Fruit fly (Drosophila melanogaster): ENCODE results near the gene Arr2.
A peak's percentile ranks its signal among the peaks of the same experiment; 100 is the strongest.

Gene Arr2

DNA sequence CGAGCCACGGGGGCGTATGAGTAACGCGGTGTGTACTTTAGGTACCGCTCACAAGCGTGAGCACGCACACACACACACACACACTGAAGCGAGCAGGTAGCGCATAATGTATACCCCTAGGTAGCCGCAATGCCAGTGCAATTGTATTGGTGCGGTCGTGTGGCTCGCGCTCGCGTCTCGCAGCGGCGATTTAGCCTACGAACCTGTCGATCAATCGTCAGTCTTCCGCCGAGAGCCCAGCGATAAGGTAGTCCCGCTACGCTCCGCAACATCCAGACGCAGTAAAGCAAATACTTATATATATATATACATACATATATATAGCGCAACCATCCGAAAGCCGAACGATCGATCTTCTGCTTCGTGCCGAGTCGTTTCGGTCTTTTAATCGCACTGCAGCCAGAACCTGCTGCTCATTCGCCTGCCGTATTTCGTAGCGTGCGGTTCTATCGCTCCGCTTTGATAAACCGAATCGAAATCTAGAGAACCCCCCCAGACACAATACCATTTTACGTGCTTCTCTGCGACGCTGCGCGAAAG is 26.9 kb upstream of the Arr2 start, which contains the start of gene hry (continued):
- TF ChIP-seq CG6791 (GFP tag; IDR thresholded peaks at IDR 0.05; ENCODE audit: partially characterized antibody) (peak; percentile 41; the same call in 1 of the 3 replicates), Trl (optimal IDR thresholded peaks at IDR 0.05) (peak in 1 of 2 experiments; percentile 40), Trl (GFP tag; optimal IDR thresholded peaks at IDR 0.05) (no peak), chinmo (GFP tag; IDR thresholded peaks at IDR 0.05; ENCODE audit: partially characterized antibody) (peak; percentile 99), twi (tag; optimal IDR thresholded peaks at IDR 0.05) (peak; percentile 56), CG5953 (GFP tag; IDR thresholded peaks at IDR 0.05) (peak; percentile 48; the same call in 1 of the 2 replicates), CG11456 (GFP tag; IDR thresholded peaks at IDR 0.05) (peak; percentile 52; the same call in 1 of the 3 replicates), sqz (GFP tag; optimal IDR thresholded peaks at IDR 0.05) (peak; percentile 37), CG13287 (GFP tag; IDR thresholded peaks at IDR 0.05; ENCODE audit: partially characterized antibody) (peak; percentile 62; the same call in 1 of the 2 replicates), Nf-YC (tag; optimal IDR thresholded peaks at IDR 0.05) (peak; percentile 86), HLH4C (GFP tag; IDR thresholded peaks at IDR 0.05; ENCODE audit: partially characterized antibody) (peak; percentile 61; the same call in 1 of the 3 replicates), ham (GFP tag; IDR thresholded peaks at IDR 0.05) (no peak), Drgx (GFP tag; IDR thresholded peaks at IDR 0.05) (peak; percentile 35; the same call in 1 of the 2 replicates), Six4 (GFP tag; optimal IDR thresholded peaks at IDR 0.05) (no peak), Sin3A (optimal IDR thresholded peaks at IDR 0.05) (no peak), cwo (GFP tag; optimal IDR thresholded peaks at IDR 0.05) (peak; percentile 92), HmgZ (tag; optimal IDR thresholded peaks at IDR 0.05) (peak; percentile 42), vvl (GFP tag; IDR thresholded peaks at IDR 0.05) (peak; percentile 71; the same call in 1 of the 2 replicates), CG3726 (GFP tag; IDR thresholded peaks at IDR 0.05) (0 out of 3 replicates have a peak, but pooled peaks have one; percentile 21), Jarid2 (GFP tag; optimal IDR thresholded peaks at IDR 0.05) (peak; percentile 100), sr (GFP tag; IDR thresholded peaks at IDR 0.05) (peak; percentile 35; the same call in 1 of the 3 replicates), usp (GFP tag; optimal IDR thresholded peaks at IDR 0.05) (no peak), cato (GFP tag; optimal IDR thresholded peaks at IDR 0.05; ENCODE audit: borderline replicate concordance) (no peak), ara (GFP tag; IDR thresholded peaks at IDR 0.05) (0 out of 2 replicates have a peak, but pooled peaks have one; percentile 14), CG14050 (GFP tag; IDR thresholded peaks at IDR 0.05) (no peak), Chrac-16 (GFP tag; optimal IDR thresholded peaks at IDR 0.05) (no peak), row (GFP tag; IDR thresholded peaks at IDR 0.05) (peak; percentile 24; the same call in 1 of the 3 replicates), CG6654 (GFP tag; optimal IDR thresholded peaks at IDR 0.05) (no peak), so (GFP tag; IDR thresholded peaks at IDR 0.05) (peak; percentile 73; the same call in 2 of the 3 replicates), salm (tag; optimal IDR thresholded peaks at IDR 0.05) (peak; percentile 39), CG13296 (GFP tag; optimal IDR thresholded peaks at IDR 0.05) (peak; percentile 52), lbe (GFP tag; optimal IDR thresholded peaks at IDR 0.05) (peak; percentile 77), CG17829 (tag; optimal IDR thresholded peaks at IDR 0.05) (peak; percentile 86), CG6683 (GFP tag; optimal IDR thresholded peaks at IDR 0.05) (peak; percentile 11), CG7372 (GFP tag; IDR thresholded peaks at IDR 0.05) (peak; percentile 94), cad (GFP tag; optimal IDR thresholded peaks at IDR 0.05) (peak; percentile 18), CG17328 (GFP tag; IDR thresholded peaks at IDR 0.05) (no peak), trem (tag; optimal IDR thresholded peaks at IDR 0.05) (peak; percentile 11), tio (GFP tag; optimal IDR thresholded peaks at IDR 0.05) (no peak), ERR (GFP tag; optimal IDR thresholded peaks at IDR 0.05) (no peak), scrt (GFP tag; optimal IDR thresholded peaks at IDR 0.05) (peak; percentile 58), CG7839 (tag; optimal IDR thresholded peaks at IDR 0.05) (peak; percentile 19), nom (GFP tag; optimal IDR thresholded peaks at IDR 0.05) (peak; percentile 87), Taf1 (GFP tag; IDR thresholded peaks at IDR 0.05) (0 out of 2 replicates have a peak, but pooled peaks have one; percentile 29), lab (GFP tag; optimal IDR thresholded peaks at IDR 0.05) (peak; percentile 82), NFAT (GFP tag; IDR thresholded peaks at IDR 0.05) (peak; percentile 27; the same call in 1 of the 2 replicates), NC2α (GFP tag; optimal IDR thresholded peaks at IDR 0.05) (peak; percentile 11), CG42726 (GFP tag; IDR thresholded peaks at IDR 0.05; ENCODE audit: partially characterized antibody) (peak; percentile 67; the same call in 1 of the 2 replicates), Nf-YB (GFP tag; optimal IDR thresholded peaks at IDR 0.05) (peak; percentile 83), CG9932 (GFP tag; IDR thresholded peaks at IDR 0.05) (no peak)

Measured in whole organism, embryonic.